Worm (Caenorhabditis elegans) whole organism, L1 larva: ENCODE results near the gene tsn-1.
A peak's percentile ranks its signal among the peaks of the same experiment; 100 is the strongest.

Experiments
- C04F5.9 ChIP-seq: sonication (generic microtip); optimal IDR thresholded peaks from 2 replicates; lab custom pipeline; 2016; ENCODE audit warnings: missing genetic modification characterization, missing compliant biosample characterization
- aha-1 ChIP-seq: fragments of 150-350 bp; optimal IDR thresholded peaks from 2 replicates; lab custom pipeline; 2014; ENCODE audit warnings: missing biosample characterization, missing genetic modification characterization
- ama-1 ChIP-seq: fragments of 150-350 bp; optimal IDR thresholded peaks from 2 replicates; lab custom pipeline; 2014
- blmp-1 ChIP-seq: fragments of 150-350 bp; optimal IDR thresholded peaks from 2 replicates; lab custom pipeline; 2014; ENCODE audit warnings: missing biosample characterization, missing genetic modification characterization
- ceh-88 ChIP-seq: fragments of 200-800 bp; sonication (Bioruptor generic); IDR thresholded peaks from 2 replicates; pipeline ENCODE4 v1.3.6; 2022; ENCODE audit warnings: missing genetic modification characterization, missing compliant biosample characterization
- efl-1 ChIP-seq, 4 experiments: fragments of 150-350 bp; optimal IDR thresholded peaks in 3 of 4; peaks in 1 of 4; 1 replicate in 1 of 4; 2 replicates in 3 of 4; lab custom pipeline; 2014; ENCODE audit warnings: missing biosample characterization in 2 of 4, missing genetic modification characterization in 2 of 4, missing genetic modification reagents in 2 of 4
- egl-13 ChIP-seq: sonication (generic microtip); optimal IDR thresholded peaks from 2 replicates; lab custom pipeline; 2016; ENCODE audit warnings: missing genotype, missing genetic modification reagents, missing genetic modification characterization, missing compliant biosample characterization
- egl-27 ChIP-seq, 2 experiments: fragments of 150-350 bp in 1 of 2; sonication (generic microtip); optimal IDR thresholded peaks; 3 replicates each; lab custom pipeline; 2017 to 2018; ENCODE audit warnings: missing biosample characterization in 2 of 2, missing genetic modification characterization in 2 of 2, missing genetic modification reagents in 2 of 2
- elt-2 ChIP-seq: sonication (generic microtip); optimal IDR thresholded peaks from 2 replicates; lab custom pipeline; 2016; ENCODE audit warnings: missing genetic modification characterization, mild to moderate bottlenecking, inconsistent platforms, missing compliant biosample characterization, missing genetic modification reagents
- elt-3 ChIP-seq, 6 experiments: fragments of 150-350 bp in 1 of 6; sonication (generic microtip); optimal IDR thresholded peaks; 2 replicates each; lab custom pipeline; 2017 to 2018; ENCODE audit warnings: missing biosample characterization in 6 of 6, missing genetic modification characterization in 6 of 6, inconsistent platforms in 1 of 6
- ets-5 ChIP-seq: fragments of 200-800 bp; sonication (Bioruptor generic); IDR thresholded peaks from 2 replicates; pipeline ENCODE4 v1.3.6; 2022; ENCODE audit warnings: missing genetic modification characterization, missing compliant biosample characterization
- fkh-10 ChIP-seq: sonication (generic microtip); optimal IDR thresholded peaks from 2 replicates; lab custom pipeline; 2017; ENCODE audit warnings: missing biosample characterization, missing genetic modification reagents, missing genetic modification characterization
- hlh-17 ChIP-seq: fragments of 200-800 bp; sonication (Bioruptor generic); optimal IDR thresholded peaks from 2 replicates; lab custom pipeline; 2018; ENCODE audit warnings: missing genetic modification characterization, mild to moderate bottlenecking, missing compliant biosample characterization, moderate library complexity, borderline replicate concordance
- isw-1 ChIP-seq: fragments of 200-800 bp; sonication (Bioruptor generic); IDR thresholded peaks from 2 replicates; pipeline ENCODE4 v1.3.6; 2022; ENCODE audit warnings: missing genetic modification characterization, missing compliant biosample characterization
- lin-14 ChIP-seq: fragments of 200-800 bp; sonication (Bioruptor generic); optimal IDR thresholded peaks from 2 replicates; lab custom pipeline; 2018; ENCODE audit warnings: mild to moderate bottlenecking, missing genetic modification characterization, moderate library complexity, missing compliant biosample characterization
- lin-35 ChIP-seq, 2 experiments: fragments of 150-350 bp; optimal IDR thresholded peaks; 2 replicates each; lab custom pipeline; 2014; ENCODE audit warnings: missing biosample characterization in 2 of 2, missing genetic modification characterization in 2 of 2, missing genetic modification reagents in 2 of 2
- lin-39 ChIP-seq: fragments of 150-350 bp; optimal IDR thresholded peaks from 2 replicates; lab custom pipeline; 2014; ENCODE audit warnings: missing biosample characterization, missing genetic modification reagents, missing genetic modification characterization
- lir-3 ChIP-seq: sonication (generic microtip); optimal IDR thresholded peaks from 2 replicates; lab custom pipeline; 2016; ENCODE audit warnings: mild to moderate bottlenecking, missing genetic modification characterization, moderate library complexity, missing compliant biosample characterization; ENCODE audit not compliant: poor library complexity
- lsy-2 ChIP-seq, 2 experiments: fragments of 150-350 bp; optimal IDR thresholded peaks; 2 replicates each; lab custom pipeline; 2014; ENCODE audit warnings: missing biosample characterization in 2 of 2, missing genetic modification characterization in 2 of 2
- mdl-1 ChIP-seq, 2 experiments: fragments of 150-350 bp; optimal IDR thresholded peaks; 2 replicates each; lab custom pipeline; 2014 to 2017; ENCODE audit warnings: missing biosample characterization in 2 of 2, missing genetic modification characterization in 2 of 2, inconsistent platforms in 1 of 2
- mep-1 ChIP-seq: fragments of 150-350 bp; optimal IDR thresholded peaks from 2 replicates; lab custom pipeline; 2014; ENCODE audit warnings: missing biosample characterization, missing genetic modification characterization
- nhr-19 ChIP-seq: fragments of 200-800 bp; sonication (Bioruptor generic); conservative IDR thresholded peaks from 2 replicates; pipeline ENCODE4 v1.3.6; 2022; ENCODE audit warnings: missing genetic modification characterization, missing compliant biosample characterization
- nhr-20 ChIP-seq: sonication (generic microtip); optimal IDR thresholded peaks from 2 replicates; lab custom pipeline; 2016; ENCODE audit warnings: mild to moderate bottlenecking, missing genetic modification characterization, missing compliant biosample characterization
- nhr-47 ChIP-seq: sonication (generic microtip); optimal IDR thresholded peaks from 2 replicates; lab custom pipeline; 2016; ENCODE audit warnings: mild to moderate bottlenecking, missing genetic modification characterization, moderate library complexity, missing compliant biosample characterization
- nhr-71 ChIP-seq: sonication (generic microtip); optimal IDR thresholded peaks from 2 replicates; lab custom pipeline; 2016; ENCODE audit warnings: mild to moderate bottlenecking, missing genetic modification characterization, moderate library complexity, missing compliant biosample characterization
- nhr-77 ChIP-seq: fragments of 150-350 bp; optimal IDR thresholded peaks from 2 replicates; lab custom pipeline; 2014; ENCODE audit warnings: missing biosample characterization, missing genetic modification characterization
- nhr-84 ChIP-seq: sonication (generic microtip); optimal IDR thresholded peaks from 2 replicates; lab custom pipeline; 2017; ENCODE audit warnings: missing biosample characterization, missing genetic modification characterization
- nhr-85 ChIP-seq: sonication (generic microtip); peaks from one replicate; lab custom pipeline; 2016; ENCODE audit warnings: missing genetic modification characterization, inconsistent platforms, missing compliant biosample characterization
- nhr-90 ChIP-seq: sonication (generic microtip); optimal IDR thresholded peaks from 2 replicates; lab custom pipeline; 2016; ENCODE audit warnings: mild to moderate bottlenecking, missing genetic modification characterization, missing compliant biosample characterization; ENCODE audit not compliant: poor library complexity
- pax-3 ChIP-seq: fragments of 200-800 bp; sonication (Bioruptor generic); optimal IDR thresholded peaks from 2 replicates; lab custom pipeline; 2018; ENCODE audit warnings: mild to moderate bottlenecking, missing genetic modification characterization, moderate library complexity, missing compliant biosample characterization
- pqm-1 ChIP-seq: sonication (generic microtip); optimal IDR thresholded peaks from 3 replicates; lab custom pipeline; 2017; ENCODE audit warnings: missing biosample characterization, missing genetic modification characterization
- rnt-1 ChIP-seq: sonication (generic microtip); optimal IDR thresholded peaks from 2 replicates; lab custom pipeline; 2016; ENCODE audit warnings: mild to moderate bottlenecking, missing genetic modification characterization, moderate library complexity, missing compliant biosample characterization
- snu-23 ChIP-seq: sonication (generic microtip); optimal IDR thresholded peaks from 2 replicates; lab custom pipeline; 2016; ENCODE audit warnings: missing genetic modification characterization, missing compliant biosample characterization
- sup-37 ChIP-seq: fragments of 200-800 bp; sonication (Bioruptor generic); optimal IDR thresholded peaks from 2 replicates; lab custom pipeline; 2018; ENCODE audit warnings: mild to moderate bottlenecking, missing genetic modification characterization, missing compliant biosample characterization
- swsn-7 ChIP-seq: sonication (generic microtip); optimal IDR thresholded peaks from 2 replicates; lab custom pipeline; 2016; ENCODE audit warnings: missing genetic modification characterization, missing compliant biosample characterization
- tbx-2 ChIP-seq: sonication (generic microtip); optimal IDR thresholded peaks from 2 replicates; lab custom pipeline; 2016; ENCODE audit warnings: missing genetic modification characterization, missing compliant biosample characterization
- tlp-1 ChIP-seq: fragments of 150-350 bp; optimal IDR thresholded peaks from 2 replicates; lab custom pipeline; 2014; ENCODE audit warnings: missing biosample characterization, missing genetic modification characterization
- unc-62 ChIP-seq: fragments of 150-350 bp; optimal IDR thresholded peaks from 2 replicates; lab custom pipeline; 2014; ENCODE audit warnings: missing biosample characterization, missing genetic modification reagents, missing genetic modification characterization
- unc-98 ChIP-seq: fragments of 200-800 bp; sonication (Bioruptor generic); IDR thresholded peaks from 2 replicates; pipeline ENCODE4 v1.3.6; 2022; ENCODE audit warnings: missing genetic modification characterization, missing compliant biosample characterization
- vab-15 ChIP-seq: sonication (generic microtip); optimal IDR thresholded peaks from 2 replicates; lab custom pipeline; 2017; ENCODE audit warnings: missing genotype, mild to moderate bottlenecking, missing genetic modification characterization, missing compliant biosample characterization
- xbp-1 ChIP-seq: sonication (generic microtip); optimal IDR thresholded peaks from 2 replicates; lab custom pipeline; 2016; ENCODE audit warnings: missing genetic modification characterization, missing compliant biosample characterization
- zip-4 ChIP-seq: fragments of 200-800 bp; sonication (Bioruptor generic); optimal IDR thresholded peaks from 2 replicates; lab custom pipeline; 2018; ENCODE audit warnings: mild to moderate bottlenecking, missing genetic modification characterization, moderate library complexity, missing compliant biosample characterization
- ztf-11 ChIP-seq, 2 experiments: sonication (generic microtip); optimal IDR thresholded peaks; 2 replicates each; lab custom pipeline; 2016 to 2017; ENCODE audit warnings: missing genetic modification characterization in 2 of 2, missing biosample characterization in 1 of 2, missing compliant biosample characterization in 1 of 2

Gene tsn-1

ce11 chrII:4728687-4729086, 22.1 kb downstream of the tsn-1 start:
- TF ChIP-seq rnt-1: peak; percentile 44
- TF ChIP-seq elt-3 (tag; optimal IDR thresholded peaks at IDR 0.05; lab: Kevin White, UChicago): peak in 4 of 6 experiments; percentile 4 to 71 (median 39)
- no peak for TF ChIP-seq xbp-1 (tag; lab: Kevin White, UChicago)
- TF ChIP-seq hlh-17 (GFP tag; lab: Kevin White, UChicago): no peak
- no peak for TF ChIP-seq vab-15 (tag; lab: Kevin White, UChicago)
- TF ChIP-seq lin-14 (GFP tag; lab: Kevin White, UChicago): peak; percentile 82
- peak; percentile 33 for TF ChIP-seq snu-23 (GFP tag; lab: Kevin White, UChicago)
- no peak for TF ChIP-seq tbx-2
- TF ChIP-seq aha-1 (tag; lab: Kevin White, UChicago): no peak
- TF ChIP-seq swsn-7 (tag; lab: Kevin White, UChicago): no peak
- TF ChIP-seq mep-1 (tag; lab: Kevin White, UChicago): peak; percentile 3
- no peak for TF ChIP-seq sup-37 (GFP tag; lab: Kevin White, UChicago)
- TF ChIP-seq blmp-1 (tag; lab: Kevin White, UChicago): peak; percentile 12
- TF ChIP-seq lin-39: no peak
- TF ChIP-seq elt-2 (tag; lab: Kevin White, UChicago): peak; percentile 97
- TF ChIP-seq efl-1 (optimal IDR thresholded peaks at IDR 0.05; lab: Kevin White, UChicago): peak in 1 of 2 experiments; percentile 7
- TF ChIP-seq efl-1 (GFP tag; optimal IDR thresholded peaks at IDR 0.05 in 1 of 2; lab: Kevin White, UChicago): peak in 1 of 2 experiments; percentile 85
- TF ChIP-seq fkh-10 (GFP tag; lab: Kevin White, UChicago): no peak
- no peak for TF ChIP-seq egl-13
- peak; percentile 55 for TF ChIP-seq nhr-71 (tag; lab: Kevin White, UChicago)
- no peak for TF ChIP-seq unc-62 (GFP tag; lab: Kevin White, UChicago)
- TF ChIP-seq pqm-1 (tag; lab: Kevin White, UChicago): peak; percentile 35
- TF ChIP-seq nhr-19 (GFP tag; lab: Robert Waterston, UW): no peak
- peak; percentile 29 for TF ChIP-seq nhr-20
- no peak for TF ChIP-seq ama-1
- TF ChIP-seq lin-35 (GFP tag; optimal IDR thresholded peaks at IDR 0.05; lab: Kevin White, UChicago): peak in 1 of 2 experiments; percentile 51
- peak in 1 of 2 experiments; percentile 38 for TF ChIP-seq lsy-2 (tag; optimal IDR thresholded peaks at IDR 0.05; lab: Kevin White, UChicago)
- TF ChIP-seq, all 84 proteins: peak for 13

- no peak for TF ChIP-seq nhr-90
- no peak for TF ChIP-seq nhr-84 (tag; lab: Kevin White, UChicago)
- no peak for TF ChIP-seq elt-3 (tag; optimal IDR thresholded peaks at IDR 0.05; lab: Kevin White, UChicago)
These were observed 23.1 kb downstream of the tsn-1 start, which contains the start of gene F41C3.7 for ce11 chrII:4729733-4730132. TSS of gene F41C3.7 (plus strand) at chrII:4730033.

- TF ChIP-seq xbp-1 (tag; lab: Kevin White, UChicago) (no peak), blmp-1 (tag; lab: Kevin White, UChicago) (peak; percentile 25)
These were observed 27.2 kb downstream of the tsn-1 start, which contains the start of gene F41C3.11 for ce11 chrII:4733848-4734247. TSS of gene F41C3.11 (minus strand) at chrII:4733948.

DNA sequence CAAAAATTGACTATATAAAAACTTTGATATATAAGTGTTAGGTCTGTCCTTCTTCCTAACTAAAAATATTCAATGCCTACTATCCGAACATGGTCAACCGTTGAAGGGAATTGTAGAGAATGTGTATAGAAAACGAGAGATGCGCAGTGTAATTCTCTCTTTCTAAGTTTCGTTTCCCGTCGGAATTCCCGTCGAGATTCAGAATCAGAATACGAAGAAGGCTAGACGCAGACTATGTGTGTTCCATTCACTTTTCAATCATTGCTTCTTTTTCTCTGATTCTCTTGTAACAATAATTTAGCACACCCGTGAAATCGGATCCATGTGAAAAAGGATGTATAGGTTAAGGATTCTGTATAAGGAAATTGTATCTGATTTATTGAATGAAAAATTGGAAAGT, 27.9 kb downstream of the tsn-1 start:
- no peak for TF ChIP-seq efl-1 (optimal IDR thresholded peaks at IDR 0.05; lab: Kevin White, UChicago)
- TF ChIP-seq efl-1 (GFP tag; optimal IDR thresholded peaks at IDR 0.05 in 1 of 2; lab: Kevin White, UChicago): no peak
- TF ChIP-seq lsy-2 (tag; optimal IDR thresholded peaks at IDR 0.05; lab: Kevin White, UChicago): peak in 1 of 2 experiments; percentile 11
- TF ChIP-seq lir-3 (tag; lab: Kevin White, UChicago): no peak
- TF ChIP-seq C04F5.9 (tag; lab: Kevin White, UChicago): no peak
- no peak for TF ChIP-seq ets-5 (GFP tag; lab: Robert Waterston, UW)
- TF ChIP-seq mdl-1 (tag; optimal IDR thresholded peaks at IDR 0.05; lab: Kevin White, UChicago): no peak
- peak; percentile 54 for TF ChIP-seq nhr-85 (tag; lab: Kevin White, UChicago)
- no peak for TF ChIP-seq tlp-1 (tag; lab: Kevin White, UChicago)
- no peak for TF ChIP-seq nhr-47 (tag; lab: Kevin White, UChicago)
- TF ChIP-seq ztf-11 (tag; optimal IDR thresholded peaks at IDR 0.05; lab: Kevin White, UChicago): no peak
- TF ChIP-seq nhr-77 (tag; lab: Kevin White, UChicago): no peak
- TF ChIP-seq nhr-84 (tag; lab: Kevin White, UChicago): no peak
- TF ChIP-seq egl-13: no peak
- no peak for TF ChIP-seq egl-27 (tag; optimal IDR thresholded peaks at IDR 0.05; lab: Kevin White, UChicago)
- no peak for TF ChIP-seq ceh-88 (GFP tag; lab: Robert Waterston, UW)
- no peak for TF ChIP-seq unc-98 (GFP tag; lab: Robert Waterston, UW)
- TF ChIP-seq blmp-1 (tag; lab: Kevin White, UChicago): peak; percentile 100
- TF ChIP-seq lin-14 (GFP tag; lab: Kevin White, UChicago): peak; percentile 65
- no peak for TF ChIP-seq pqm-1 (tag; lab: Kevin White, UChicago)
- TF ChIP-seq pax-3 (tag; lab: Kevin White, UChicago): no peak
- no peak for TF ChIP-seq zip-4 (GFP tag; lab: Kevin White, UChicago)
- no peak for TF ChIP-seq isw-1
